Worm (Caenorhabditis elegans) whole organism, dauer: ENCODE measurements around the gene dpy-18.

Experiments
- unc-62 ChIP-seq: sonication (generic microtip); optimal IDR thresholded peaks from 2 replicates; lab custom pipeline; 2017; ENCODE audit warnings: missing biosample characterization, missing genetic modification reagents, missing genetic modification characterization

Gene dpy-18

DNA sequence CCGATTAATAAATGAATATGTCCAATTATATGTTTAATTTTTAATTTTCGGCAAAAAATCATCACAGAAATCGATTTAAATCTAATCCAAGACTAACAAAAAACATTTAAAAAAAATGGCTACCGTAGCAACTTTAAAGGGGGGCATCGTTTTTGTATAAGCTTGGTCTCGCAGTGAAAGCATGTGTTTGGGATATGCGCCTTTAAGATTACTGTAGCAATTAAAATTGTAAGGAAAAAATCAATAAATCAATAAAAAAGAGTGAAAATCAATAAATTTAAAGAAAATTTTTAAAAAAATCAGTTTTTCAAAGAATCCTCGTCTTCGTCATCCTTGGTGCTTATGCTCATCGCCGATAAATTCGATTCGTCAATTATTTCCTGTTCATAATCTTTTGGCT is 33.7 kb downstream of the dpy-18 start:
- no peak for TF ChIP-seq unc-62 (GFP tag; lab: Kevin White, UChicago)

- no peak for TF ChIP-seq unc-62 (GFP tag; lab: Kevin White, UChicago)
These were observed 34.7 kb downstream of the dpy-18 start, which contains the start of the genes T28D6.6 and pen-2 for ce11 chrIII:11343041-11343440. T28D6.6 (minus strand) TSS chrIII:11343108. pen-2 (plus strand) TSS chrIII:11343322.

DNA sequence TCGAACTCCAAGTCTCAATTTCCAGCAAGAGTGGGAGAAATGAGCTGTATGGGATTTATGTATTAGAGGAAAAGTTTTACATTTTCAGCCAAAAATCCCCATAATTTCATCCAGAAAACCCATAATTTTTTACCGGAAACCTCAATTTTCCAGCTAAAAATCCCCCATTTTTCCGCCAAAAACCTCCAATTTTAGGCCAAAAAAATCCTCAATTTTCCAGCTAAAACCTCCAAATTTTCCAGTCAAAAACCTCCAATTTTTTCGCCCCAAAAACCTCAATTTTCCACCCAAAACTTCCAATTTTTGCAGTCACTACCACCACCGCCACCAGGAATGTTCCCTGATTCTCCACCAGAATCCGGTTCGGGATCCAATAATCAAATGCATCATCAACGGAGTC is 36.3 kb downstream of the dpy-18 start:
- TF ChIP-seq unc-62 (GFP tag; lab: Kevin White, UChicago), result no peak

DNA sequence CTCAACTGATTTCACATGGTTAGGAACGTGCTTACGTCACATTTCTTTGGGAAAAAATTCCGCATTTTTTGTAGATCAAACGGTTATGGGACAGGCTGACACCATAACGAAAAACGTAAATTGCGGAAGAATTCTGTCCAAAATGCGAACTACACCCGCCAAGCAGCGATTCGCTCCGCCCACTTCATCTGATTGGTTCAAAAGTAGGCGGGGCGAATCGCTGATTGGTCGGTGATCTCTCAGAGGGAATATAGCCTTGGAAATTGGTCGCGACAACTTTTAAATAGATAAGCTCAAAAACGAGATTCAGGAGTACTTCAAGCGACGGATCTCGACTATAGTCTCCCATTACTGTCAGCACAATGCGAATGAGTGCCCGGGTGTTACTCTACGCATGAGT is 40.2 kb downstream of the dpy-18 start:
- no peak for TF ChIP-seq unc-62 (GFP tag; lab: Kevin White, UChicago)

ce11 chrIII:11336072-11336471 is 41.7 kb downstream of the dpy-18 start:
- TF ChIP-seq unc-62 (GFP tag; lab: Kevin White, UChicago), result no peak

- TF ChIP-seq unc-62 (GFP tag; lab: Kevin White, UChicago), result no peak
These were observed 43.4 kb downstream of the dpy-18 start for ce11 chrIII:11334346-11334745.

ce11 chrIII:11333032-11333732 is 44.6 kb downstream of the dpy-18 start, which contains the start of gene T28D6.5:
T28D6.5 (plus strand) TSS chrIII:11333682.
- no peak for TF ChIP-seq unc-62 (GFP tag; lab: Kevin White, UChicago)

- TF ChIP-seq unc-62 (GFP tag; lab: Kevin White, UChicago), result no peak
These were observed 45.5 kb downstream of the dpy-18 start for ce11 chrIII:11332306-11332705.

ce11 chrIII:11324093-11324492 is 53.7 kb downstream of the dpy-18 start:
- no peak for TF ChIP-seq unc-62 (GFP tag; lab: Kevin White, UChicago)
